Fruit fly (Drosophila melanogaster) whole organism, wandering third instar larva: Measurements from ENCODE around the gene CG42399.

Experiments used
- Abd-B ChIP-seq: fragments of >200 bp; optimal IDR thresholded peaks from 2 replicates; lab custom pipeline; 2017; ENCODE audit warnings: missing biosample characterization, missing genetic modification characterization
- CG32264 ChIP-seq: fragments of 200-800 bp; sonication (Bioruptor generic); optimal IDR thresholded peaks from 2 replicates; lab custom pipeline; 2016; ENCODE audit warnings: missing biosample characterization, missing genetic modification characterization
- CG9705 ChIP-seq: fragments of 200-800 bp; sonication (Bioruptor generic); optimal IDR thresholded peaks from 2 replicates; lab custom pipeline; 2018; ENCODE audit warnings: missing biosample characterization, mild to moderate bottlenecking, missing genetic modification characterization
- CrebA ChIP-seq: fragments of 200-800 bp; sonication (Bioruptor generic); optimal IDR thresholded peaks from 2 replicates; lab custom pipeline; 2016; ENCODE audit warnings: missing biosample characterization, mild to moderate bottlenecking, missing genetic modification characterization, borderline replicate concordance
- Dfd ChIP-seq: fragments of >200 bp; optimal IDR thresholded peaks from 2 replicates; lab custom pipeline; 2017; ENCODE audit warnings: missing biosample characterization, missing genetic modification characterization
- Dif ChIP-seq: fragments of 200-275, 200-300 bp; sonication (Bioruptor generic); optimal IDR thresholded peaks from 2 replicates; lab custom pipeline; 2018; ENCODE audit warnings: missing biosample characterization, missing genetic modification characterization; ENCODE audit not compliant: partially characterized antibody
- GATAd ChIP-seq: sonication (Bioruptor generic); optimal IDR thresholded peaks from 2 replicates; lab custom pipeline; 2016; ENCODE audit warnings: missing biosample characterization, missing genetic modification characterization
- HLH106 ChIP-seq: fragments of 200-800 bp; optimal IDR thresholded peaks from 3 replicates; lab custom pipeline; 2019; ENCODE audit warnings: missing biosample characterization, mild to moderate bottlenecking, missing genetic modification characterization, moderate library complexity
- Hnf4 ChIP-seq: fragments of 200-800 bp; sonication (Bioruptor generic); optimal IDR thresholded peaks from 2 replicates; lab custom pipeline; 2016; ENCODE audit warnings: missing biosample characterization, mild to moderate bottlenecking, missing genetic modification characterization
- Hr78 ChIP-seq: fragments of >200 bp; optimal IDR thresholded peaks from 2 replicates; lab custom pipeline; 2017; ENCODE audit warnings: missing biosample characterization, missing genetic modification characterization
- Hr83 ChIP-seq: fragments of 200-300 bp; sonication (Bioruptor generic); optimal IDR thresholded peaks from 2 replicates; lab custom pipeline; 2016; ENCODE audit warnings: missing biosample characterization, mild to moderate bottlenecking, missing genetic modification characterization, moderate library complexity; ENCODE audit not compliant: poor library complexity, severe bottlenecking
- Jra ChIP-seq: sonication (Bioruptor generic); optimal IDR thresholded peaks from 2 replicates; lab custom pipeline; 2016; ENCODE audit warnings: missing biosample characterization, missing genetic modification characterization
- Mio ChIP-seq: sonication (Bioruptor generic); optimal IDR thresholded peaks from 2 replicates; lab custom pipeline; 2016; ENCODE audit warnings: missing biosample characterization, missing genetic modification characterization
- Myc ChIP-seq: fragments of >200 bp; optimal IDR thresholded peaks from 2 replicates; lab custom pipeline; 2017
- N ChIP-seq: fragments of >200 bp; optimal IDR thresholded peaks from 2 replicates; lab custom pipeline; 2018; ENCODE audit warnings: missing biosample characterization, missing external identifiers, missing genetic modification characterization
- OdsH ChIP-seq: fragments of 200-800 bp; sonication (Bioruptor generic); optimal IDR thresholded peaks from 2 replicates; lab custom pipeline; 2016; ENCODE audit warnings: missing biosample characterization, mild to moderate bottlenecking, missing genetic modification characterization
- Rel ChIP-seq, 2 experiments: fragments of 200-800 bp; sonication (Bioruptor generic) in 1 of 2; optimal IDR thresholded peaks; 2 replicates in 1 of 2; 3 replicates in 1 of 2; lab custom pipeline; 2016 to 2019; ENCODE audit warnings: mild to moderate bottlenecking in 2 of 2, missing biosample characterization in 2 of 2, missing genetic modification characterization in 2 of 2, moderate library complexity in 1 of 2
- Sp1 ChIP-seq: fragments of 200-800 bp; sonication (Bioruptor generic); optimal IDR thresholded peaks from 3 replicates; lab custom pipeline; 2019; ENCODE audit warnings: missing biosample characterization, mild to moderate bottlenecking, missing genetic modification characterization, moderate library complexity
- Vsx2 ChIP-seq: fragments of 200-300, 225-300 bp; sonication (Bioruptor generic); optimal IDR thresholded peaks from 2 replicates; lab custom pipeline; 2018; ENCODE audit warnings: missing biosample characterization, missing genetic modification characterization; ENCODE audit not compliant: partially characterized antibody
- br ChIP-seq: fragments of 200-800 bp; sonication (Bioruptor generic); optimal IDR thresholded peaks from 2 replicates; lab custom pipeline; 2016; ENCODE audit warnings: missing biosample characterization, missing genetic modification characterization
- brk ChIP-seq: fragments of 200-800 bp; sonication (Bioruptor generic); optimal IDR thresholded peaks from 2 replicates; lab custom pipeline; 2016; ENCODE audit warnings: missing biosample characterization, mild to moderate bottlenecking, missing genetic modification characterization
- dl ChIP-seq, 2 experiments: fragments of 175-275, 200-275 bp in 1 of 2; fragments of 200-275 bp in 1 of 2; sonication (Bioruptor generic); optimal IDR thresholded peaks; lab custom pipeline; 2018; ENCODE audit warnings: mild to moderate bottlenecking in 2 of 2, missing biosample characterization in 2 of 2, missing genetic modification characterization in 2 of 2, moderate library complexity in 2 of 2; ENCODE audit not compliant: partially characterized antibody in 2 of 2, insufficient read depth in 1 of 2
- dmrt93B ChIP-seq: fragments of 200-800 bp; sonication (Bioruptor generic); optimal IDR thresholded peaks from 2 replicates; lab custom pipeline; 2018; ENCODE audit warnings: missing biosample characterization, mild to moderate bottlenecking, missing genetic modification characterization
- dsf ChIP-seq: sonication (Bioruptor generic); optimal IDR thresholded peaks from 2 replicates; lab custom pipeline; 2016; ENCODE audit warnings: missing biosample characterization, missing genetic modification characterization, borderline replicate concordance
- ey ChIP-seq: fragments of 200-800 bp; sonication (Bioruptor generic); optimal IDR thresholded peaks from 2 replicates; lab custom pipeline; 2016; ENCODE audit warnings: missing biosample characterization, missing genetic modification characterization
- foxo ChIP-seq, 2 experiments: fragments of 200-800 bp; sonication (Bioruptor generic); optimal IDR thresholded peaks; 2 replicates in 1 of 2; 3 replicates in 1 of 2; lab custom pipeline; 2016 to 2017; ENCODE audit warnings: missing biosample characterization in 2 of 2, missing genetic modification characterization in 2 of 2
- fru ChIP-seq: fragments of 200-800 bp; sonication (Bioruptor generic); optimal IDR thresholded peaks from 3 replicates; lab custom pipeline; 2016; ENCODE audit warnings: missing biosample characterization, mild to moderate bottlenecking, missing genetic modification characterization
- h ChIP-seq: fragments of 200-800 bp; sonication (Bioruptor generic); optimal IDR thresholded peaks from 3 replicates; lab custom pipeline; 2016; ENCODE audit warnings: missing biosample characterization, mild to moderate bottlenecking, missing genetic modification characterization
- jim ChIP-seq: fragments of 175-275, 200-325 bp; sonication (Bioruptor generic); optimal IDR thresholded peaks from 2 replicates; lab custom pipeline; 2016; ENCODE audit warnings: missing biosample characterization, mild to moderate bottlenecking, missing genetic modification characterization
- lola ChIP-seq: fragments of >200 bp; optimal IDR thresholded peaks from 2 replicates; lab custom pipeline; 2017; ENCODE audit warnings: missing biosample characterization, missing genetic modification characterization
- pan ChIP-seq: fragments of >200 bp; optimal IDR thresholded peaks from 2 replicates; lab custom pipeline; 2017
- psq ChIP-seq: fragments of 200-800 bp; sonication (Bioruptor generic); optimal IDR thresholded peaks from 3 replicates; lab custom pipeline; 2017; ENCODE audit warnings: missing biosample characterization, mild to moderate bottlenecking, missing genetic modification characterization, moderate library complexity
- rgr ChIP-seq: fragments of 200-800 bp; sonication (Bioruptor generic); optimal IDR thresholded peaks from 3 replicates; lab custom pipeline; 2016; ENCODE audit warnings: missing biosample characterization, mild to moderate bottlenecking, missing genetic modification characterization
- sage ChIP-seq: fragments of 200-800 bp; sonication (Bioruptor generic); optimal IDR thresholded peaks from 2 replicates; lab custom pipeline; 2016; ENCODE audit warnings: missing biosample characterization, mild to moderate bottlenecking, missing genetic modification characterization
- sv ChIP-seq: fragments of 200-800 bp; sonication (Bioruptor generic); optimal IDR thresholded peaks from 3 replicates; lab custom pipeline; 2016; ENCODE audit warnings: missing biosample characterization, missing genetic modification characterization
- tai ChIP-seq: sonication (Bioruptor generic); optimal IDR thresholded peaks from 2 replicates; lab custom pipeline; 2016; ENCODE audit warnings: missing biosample characterization, missing genetic modification characterization
- usp ChIP-seq: fragments of >200 bp; optimal IDR thresholded peaks from 2 replicates; lab custom pipeline; 2017; ENCODE audit warnings: missing biosample characterization, missing genetic modification characterization
- woc ChIP-seq: sonication (Bioruptor generic); optimal IDR thresholded peaks from 2 replicates; lab custom pipeline; 2016; ENCODE audit warnings: missing biosample characterization, mild to moderate bottlenecking, missing genetic modification characterization

The CG42399 gene

dm6 chr2L:138063-138462 is 15.0 kb downstream of the CG42399 start:
- TF ChIP-seq psq (no peak), N (peak; percentile 2), HLH106 (peak; percentile 1), GATAd (GFP tag; lab: Kevin White, UChicago) (no peak), Myc (lab: Kevin White, UChicago) (peak; percentile 16)

DNA sequence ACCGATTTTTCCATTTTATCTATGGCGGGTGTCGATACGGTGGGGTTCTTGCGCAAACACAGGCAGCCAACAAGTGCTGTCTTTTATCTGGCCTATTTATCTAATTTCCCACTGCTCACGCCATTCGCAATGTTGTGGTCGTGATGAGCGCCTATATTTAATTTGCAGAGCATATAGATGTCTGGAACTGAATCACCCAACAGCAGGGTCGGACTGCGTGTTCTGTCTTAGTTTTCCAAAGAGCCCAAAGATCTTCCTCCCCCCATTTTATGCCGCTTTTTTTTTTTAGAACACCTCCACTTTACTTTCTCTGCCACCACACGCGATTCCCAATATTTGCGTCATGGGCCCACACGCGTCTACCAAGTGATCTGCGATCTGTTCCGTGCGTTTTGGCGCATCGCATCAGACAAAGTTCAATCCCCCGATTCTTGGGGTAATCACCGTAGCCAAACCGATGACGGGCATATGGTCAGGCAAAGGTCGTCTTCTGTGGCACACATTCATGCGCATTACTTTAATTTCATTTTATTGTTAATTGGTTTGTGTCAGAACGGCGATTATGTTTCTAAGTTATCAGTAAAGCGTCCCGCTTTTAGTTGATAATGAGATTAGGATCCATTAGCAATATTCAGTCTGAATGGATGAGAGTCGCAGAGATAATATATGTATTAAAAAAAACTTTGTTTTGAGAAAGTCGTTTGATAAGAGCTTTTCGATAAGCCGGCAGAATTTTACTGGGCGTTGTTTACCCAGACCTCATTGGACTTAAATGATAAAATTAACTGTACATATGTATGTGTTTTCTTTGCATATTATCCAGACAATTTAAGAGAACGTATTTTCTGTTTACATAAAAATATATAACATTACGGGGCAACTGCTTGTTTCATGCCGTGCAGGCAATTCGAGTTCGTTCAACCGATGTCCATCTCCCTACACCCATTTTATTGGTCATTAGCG is 16.1 kb downstream of the CG42399 start:
- TF ChIP-seq rgr (GFP tag; lab: Kevin White, UChicago) (peak; percentile 16), psq (no peak), tai (GFP tag; lab: Kevin White, UChicago) (peak; percentile 69), Rel (GFP tag; optimal IDR thresholded peaks at IDR 0.05; lab: Kevin White, UChicago) (peak; percentile 7), Rel (tag; optimal IDR thresholded peaks at IDR 0.05; lab: Kevin White, UChicago) (peak; percentile 94), Myc (lab: Kevin White, UChicago) (no peak), usp (GFP tag; lab: Kevin White, UChicago) (no peak), CG9705 (peak; percentile 5), sv (no peak), Hr83 (GFP tag; lab: Kevin White, UChicago) (peak; percentile 19), lola (GFP tag; lab: Kevin White, UChicago) (no peak), N (no peak), Sp1 (GFP tag; lab: Kevin White, UChicago) (peak; percentile 55), CrebA (GFP tag; lab: Kevin White, UChicago) (no peak), Jra (GFP tag; lab: Kevin White, UChicago) (no peak), brk (GFP tag; lab: Kevin White, UChicago) (peak; percentile 29), Hr78 (GFP tag; lab: Kevin White, UChicago) (no peak), br (GFP tag; lab: Kevin White, UChicago) (peak; percentile 18), h (GFP tag; lab: Kevin White, UChicago) (peak; percentile 14), dmrt93B (GFP tag; lab: Kevin White, UChicago) (no peak), dl (GFP tag; optimal IDR thresholded peaks at IDR 0.05; lab: Kevin White, UChicago; ENCODE audit: insufficient read depth in 1 of 2, partially characterized antibody in 2 of 2) (no peak), ey (GFP tag; lab: Kevin White, UChicago) (no peak), OdsH (GFP tag; lab: Kevin White, UChicago) (peak; percentile 36), dsf (GFP tag; lab: Kevin White, UChicago) (no peak), fru (no peak), Vsx2 (GFP tag; lab: Kevin White, UChicago) (no peak), CG32264 (GFP tag; lab: Kevin White, UChicago) (no peak), Dif (GFP tag; lab: Kevin White, UChicago) (no peak), Mio (no peak), Dfd (GFP tag; lab: Kevin White, UChicago) (no peak), foxo (GFP tag; optimal IDR thresholded peaks at IDR 0.05; lab: Kevin White, UChicago) (no peak), pan (lab: Kevin White, UChicago) (no peak), sage (GFP tag; lab: Kevin White, UChicago) (peak; percentile 29), Hnf4 (GFP tag; lab: Kevin White, UChicago) (peak; percentile 23), jim (GFP tag; lab: Kevin White, UChicago) (no peak), woc (no peak), Abd-B (GFP tag; lab: Kevin White, UChicago) (no peak), GATAd (GFP tag; lab: Kevin White, UChicago) (no peak), HLH106 (no peak)
- TF ChIP-seq, all 38 proteins: peak for 12
